Fruit fly (Drosophila melanogaster): Measurements from ENCODE around the gene alphaTub84B.

The alphaTub84B gene

DNA sequence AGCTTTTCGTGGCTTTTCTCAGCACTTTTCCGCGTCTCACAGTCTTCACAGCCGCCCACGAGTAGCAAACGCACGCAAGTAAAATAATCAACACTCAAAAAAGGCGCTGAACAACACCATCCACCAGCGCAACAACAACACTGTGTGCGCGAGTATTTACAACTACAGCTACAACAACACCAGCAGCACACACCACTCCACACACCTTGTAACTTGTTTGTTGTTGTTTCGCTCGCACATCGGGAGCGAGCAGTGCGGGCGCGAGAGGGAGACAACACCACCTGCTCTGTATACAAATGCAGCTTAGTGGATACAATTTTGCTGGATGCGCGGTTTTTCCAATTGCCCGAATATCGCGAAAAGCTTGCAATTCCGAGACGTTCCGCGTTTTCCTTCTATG is 37.3 kb downstream of the alphaTub84B start:
- TF ChIP-seq CG17801 (GFP tag; optimal IDR thresholded peaks at IDR 0.05; ENCODE audit: partially characterized antibody), result no peak

DNA sequence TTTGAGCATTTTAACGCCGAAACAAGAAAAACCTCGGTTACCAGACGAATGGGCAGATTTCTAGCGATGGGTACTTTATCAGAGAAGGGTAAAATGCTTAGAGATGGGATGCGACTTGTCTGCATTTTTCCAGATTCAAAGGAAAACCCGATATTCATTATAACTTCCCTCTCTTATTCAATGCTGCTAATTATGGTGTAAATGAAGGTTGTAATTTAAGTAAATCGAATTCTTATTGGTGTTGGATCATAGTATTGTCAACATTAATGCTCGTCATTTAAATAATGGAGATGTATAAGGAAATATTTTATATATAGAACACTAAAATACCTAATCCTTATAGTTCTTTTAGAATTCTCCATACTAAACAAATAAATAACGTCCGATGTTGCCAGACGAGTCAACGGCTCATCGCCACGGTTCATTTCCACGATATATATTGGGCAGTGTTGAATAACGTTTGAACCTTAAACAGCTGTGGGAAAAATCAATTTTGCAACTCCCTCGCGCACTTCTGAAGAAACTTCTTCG is 37.8 kb downstream of the alphaTub84B start, which contains the start of the genes Alh and CG10098:
Alh (minus strand) TSS at position 77 of the 531 bp plus-strand sequence.
CG10098 (plus strand) TSS at position 440 of the 531 bp plus-strand sequence.
- TF ChIP-seq CG17801 (GFP tag; optimal IDR thresholded peaks at IDR 0.05; ENCODE audit: partially characterized antibody), result peak; percentile 46

DNA sequence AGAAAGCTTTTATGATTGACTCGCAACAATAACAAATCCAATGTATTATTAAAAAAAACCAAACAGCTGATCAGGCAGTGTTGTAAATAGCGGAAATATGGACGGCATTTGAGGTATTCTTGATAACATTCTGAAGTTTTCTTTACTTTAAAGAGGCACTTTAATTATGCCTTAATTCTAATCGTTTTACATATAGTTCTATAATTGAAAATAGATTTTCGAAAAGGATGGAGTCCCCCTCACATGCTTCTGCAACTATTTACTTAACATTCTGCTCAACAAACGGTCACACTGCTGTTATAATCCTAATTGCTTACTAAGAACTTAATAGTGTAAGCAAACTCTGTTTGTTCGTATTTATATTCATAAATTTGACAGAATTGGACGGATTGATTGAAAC is 41.6 kb downstream of the alphaTub84B start, which contains the start of gene CG10068:
CG10068 (minus strand) TSS at position 62 of the 400 bp plus-strand sequence.
- TF ChIP-seq CG17801 (GFP tag; optimal IDR thresholded peaks at IDR 0.05; ENCODE audit: partially characterized antibody), result peak; percentile 89

DNA sequence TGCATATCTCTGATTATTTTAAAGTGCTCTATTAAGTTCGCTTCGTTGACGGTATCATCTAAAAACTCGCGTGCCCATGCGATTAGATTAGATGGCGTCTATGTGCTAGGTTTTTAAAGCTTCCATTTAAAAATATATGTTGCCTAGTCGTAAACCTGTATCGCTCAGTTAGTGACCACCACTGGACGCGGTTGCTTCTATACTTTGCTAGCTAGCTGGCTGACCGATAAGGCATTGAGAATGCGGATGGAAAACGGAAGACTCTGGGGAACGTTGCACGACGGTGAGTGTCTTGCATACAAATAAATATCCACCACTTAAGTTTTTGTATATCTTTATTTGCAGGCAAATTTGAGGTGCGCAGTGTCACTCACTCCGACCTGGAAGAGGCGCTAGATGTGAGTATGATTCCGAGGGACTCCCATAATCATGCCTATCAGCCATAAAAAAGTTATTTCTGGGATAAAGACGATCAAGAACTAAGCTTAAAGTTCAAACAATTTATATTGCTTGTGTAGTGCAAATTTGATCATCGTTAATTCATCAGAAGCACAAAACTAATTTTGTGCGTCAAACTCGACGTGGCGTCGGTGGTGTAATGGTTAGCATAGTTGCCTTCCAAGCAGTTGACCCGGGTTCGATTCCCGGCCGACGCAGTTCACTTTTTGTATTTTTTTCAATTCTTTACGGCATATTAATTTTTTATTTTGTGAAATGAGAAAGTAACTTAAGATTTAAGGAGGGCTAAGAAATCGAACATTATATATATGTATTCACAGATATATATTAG is 43.1 kb downstream of the alphaTub84B start, which contains the start of gene CG31248:
CG31248 (plus strand) TSS at position 41 of the 790 bp plus-strand sequence.
- TF ChIP-seq CG17801 (GFP tag; optimal IDR thresholded peaks at IDR 0.05; ENCODE audit: partially characterized antibody), result no peak

DNA sequence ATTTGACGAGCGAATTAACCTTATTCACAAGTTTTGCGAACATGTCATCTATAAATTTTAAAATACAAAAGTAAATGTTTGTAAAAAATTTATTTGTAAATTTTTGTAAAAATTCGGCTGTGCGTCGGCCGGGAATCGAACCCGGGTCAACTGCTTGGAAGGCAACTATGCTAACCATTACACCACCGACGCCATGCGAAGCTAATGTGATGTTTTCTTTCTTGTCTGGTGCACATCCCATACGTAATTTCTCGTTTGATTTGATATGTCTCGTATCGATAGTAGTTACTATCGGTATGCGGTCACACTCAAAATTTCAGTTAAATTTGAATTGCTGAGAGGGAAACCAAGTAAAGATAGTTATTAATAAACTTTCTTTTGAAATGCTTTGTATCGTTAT is 44.4 kb downstream of the alphaTub84B start:
- TF ChIP-seq CG17801 (GFP tag; optimal IDR thresholded peaks at IDR 0.05; ENCODE audit: partially characterized antibody), result peak; percentile 34

DNA sequence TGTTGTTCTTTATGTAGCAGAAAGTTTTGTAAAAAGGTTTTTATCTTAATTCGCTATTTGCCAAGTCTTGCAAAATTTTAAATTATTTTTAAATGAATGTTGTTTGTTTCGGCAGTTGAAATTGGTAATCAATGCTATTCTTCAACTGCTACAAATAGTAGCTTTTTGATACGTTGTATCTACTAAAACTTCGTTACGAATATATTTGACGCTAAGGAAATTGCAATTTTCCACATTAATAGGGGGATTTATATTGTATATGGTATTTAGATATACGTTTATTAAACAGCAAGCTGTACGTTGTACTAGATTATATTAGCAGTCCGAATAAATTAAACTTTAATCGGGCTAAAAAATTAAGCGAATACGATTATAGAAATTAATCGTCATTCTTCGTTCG is 44.9 kb downstream of the alphaTub84B start, which contains the start of gene CG31493:
CG31493 (plus strand) TSS at position 301 of the 400 bp plus-strand sequence.
- no peak for TF ChIP-seq CG17801 (GFP tag; optimal IDR thresholded peaks at IDR 0.05; ENCODE audit: partially characterized antibody)

DNA sequence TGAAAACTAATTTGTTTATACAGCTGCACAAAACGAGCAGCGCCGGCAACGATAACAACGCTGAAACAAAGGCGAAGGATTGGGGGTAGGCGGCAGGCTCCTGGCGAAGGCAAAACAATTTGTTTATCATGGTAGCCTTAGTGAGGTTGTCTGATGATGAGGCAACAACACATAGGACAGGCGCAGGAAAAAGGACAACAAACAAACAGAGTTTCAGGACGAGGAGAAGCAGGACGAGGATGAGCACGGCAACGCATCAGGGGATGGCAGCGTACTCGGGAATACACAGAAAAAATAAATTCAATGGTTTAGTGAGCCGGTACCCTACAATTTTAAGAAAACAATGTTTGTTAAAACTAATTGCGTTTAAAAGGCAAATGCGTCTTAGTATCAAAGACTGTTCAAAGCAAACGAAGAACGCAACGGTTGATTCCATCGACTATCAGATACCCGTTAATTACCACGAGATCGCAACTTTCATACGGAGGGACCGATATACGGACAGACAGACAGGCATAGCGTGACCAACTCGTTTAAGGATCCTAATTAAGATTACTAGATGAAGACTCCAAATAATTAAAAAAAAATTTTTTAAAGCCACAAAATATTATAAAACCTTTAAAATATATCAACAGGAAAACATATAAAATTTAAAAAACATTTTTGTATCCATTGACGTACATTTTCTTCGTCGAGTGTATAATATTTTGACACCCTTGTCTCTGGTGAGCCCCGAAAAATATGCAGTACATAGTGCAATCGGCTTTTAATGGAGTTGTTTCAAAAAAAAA is 48.5 kb downstream of the alphaTub84B start:
- no peak for TF ChIP-seq CG17801 (GFP tag; optimal IDR thresholded peaks at IDR 0.05; ENCODE audit: partially characterized antibody)

DNA sequence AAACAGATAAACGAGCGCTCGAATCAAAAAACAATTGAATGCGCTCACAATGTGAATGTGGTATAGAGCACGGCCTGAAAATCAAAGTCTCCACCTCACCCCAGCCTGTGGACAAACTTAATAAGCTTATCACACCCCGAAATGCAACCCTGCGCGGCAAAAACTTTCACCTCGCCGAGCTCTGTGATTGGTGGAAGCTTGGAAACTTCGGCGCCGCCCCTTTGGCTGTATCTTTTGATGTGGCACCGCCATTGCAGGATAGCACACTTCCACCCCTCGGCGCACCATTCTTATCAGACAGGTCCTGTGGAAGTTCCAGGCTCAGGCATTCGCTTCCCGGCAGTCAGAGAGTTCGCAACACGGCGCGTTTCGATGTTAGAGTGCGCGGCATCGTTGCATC is 49.5 kb downstream of the alphaTub84B start, which contains the start of gene Fer1:
Fer1 (plus strand) TSS at position 326 of the 400 bp plus-strand sequence.
- TF ChIP-seq CG17801 (GFP tag; optimal IDR thresholded peaks at IDR 0.05; ENCODE audit: partially characterized antibody), result no peak

DNA sequence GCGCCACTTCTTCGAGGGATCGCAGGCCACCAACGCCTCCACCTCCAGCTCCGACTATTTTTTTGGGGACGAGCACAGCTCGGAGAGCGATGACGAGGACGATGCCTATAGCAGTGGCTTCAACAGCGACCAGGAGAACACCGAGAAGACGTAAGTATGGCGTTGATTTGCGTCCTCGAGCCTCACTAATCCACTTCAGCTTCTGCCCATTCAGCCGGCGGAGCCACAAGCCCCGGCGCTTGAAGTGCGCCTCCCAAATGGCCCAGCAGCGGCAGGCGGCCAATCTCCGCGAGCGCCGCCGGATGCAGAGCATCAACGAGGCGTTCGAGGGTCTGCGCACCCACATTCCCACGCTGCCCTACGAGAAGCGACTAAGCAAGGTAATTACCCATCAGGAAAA is 50.8 kb downstream of the alphaTub84B start:
- TF ChIP-seq CG17801 (GFP tag; optimal IDR thresholded peaks at IDR 0.05; ENCODE audit: partially characterized antibody), result no peak

DNA sequence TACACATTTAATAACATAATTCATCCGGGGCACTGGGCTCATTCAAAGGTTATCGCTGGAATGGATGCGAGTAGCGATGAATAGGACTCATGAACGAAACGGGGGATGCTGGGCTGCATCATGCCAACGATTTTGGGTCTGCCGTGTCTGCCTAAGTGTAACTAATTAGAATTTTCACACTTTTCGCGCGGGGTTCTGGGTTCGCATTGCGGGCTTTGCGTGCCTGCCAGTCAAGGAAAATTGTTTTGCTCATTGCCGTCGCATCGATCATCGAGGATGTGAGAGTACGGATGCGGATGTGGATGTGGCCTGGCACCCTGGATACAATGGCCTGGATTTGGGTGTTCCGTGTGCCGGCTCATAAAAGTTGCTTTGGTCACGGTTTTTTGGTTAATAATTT is 51.7 kb downstream of the alphaTub84B start:
- no peak for TF ChIP-seq CG17801 (GFP tag; optimal IDR thresholded peaks at IDR 0.05; ENCODE audit: partially characterized antibody)
